Worm (Caenorhabditis elegans): ENCODE results near the gene T20F7.3.
"Not testable (repeated sequence)": the region's sequence is repeated elsewhere in the genome, so short reads cannot be mapped to it uniquely, and the experiment has no call there.

DNA sequence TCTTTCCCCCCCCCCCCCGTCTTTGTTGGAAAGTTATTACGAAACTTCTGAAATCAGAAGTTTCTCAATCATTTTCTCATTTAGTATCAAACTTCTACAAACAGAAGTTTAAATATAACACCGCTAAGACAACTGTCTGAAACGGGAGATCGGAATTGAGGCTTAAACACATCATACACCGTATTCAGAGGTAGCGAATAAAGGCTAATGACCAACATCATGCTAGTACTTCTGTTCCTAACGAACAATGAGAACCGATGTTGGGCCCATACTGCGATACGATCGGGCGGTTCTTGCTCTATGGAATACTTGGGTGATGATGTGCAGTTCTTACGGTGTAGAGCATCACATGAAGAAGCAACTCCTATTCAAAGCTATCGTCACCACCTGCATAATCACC, 23.2 kb downstream of the T20F7.3 start, which contains the start of gene Y13C8A.1:
- TF ChIP-seq unc-55 (GFP tag; optimal IDR thresholded peaks at IDR 0.05); pha-4 (tag; optimal IDR thresholded peaks at IDR 0.05); lim-6 (tag; optimal IDR thresholded peaks at IDR 0.05); ama-1 (optimal IDR thresholded peaks at IDR 0.05); nhr-11 (tag; optimal IDR thresholded peaks at IDR 0.05); npax-4 (tag; optimal IDR thresholded peaks at IDR 0.05); F13H6.1 (tag; optimal IDR thresholded peaks at IDR 0.05); ceh-9 (tag; optimal IDR thresholded peaks at IDR 0.05); eyg-1 (tag; optimal IDR thresholded peaks at IDR 0.05); ceh-48 (tag; optimal IDR thresholded peaks at IDR 0.05); nfya-1 (tag; optimal IDR thresholded peaks at IDR 0.05); pat-9 (tag; optimal IDR thresholded peaks at IDR 0.05); K09A11.1 (tag; optimal IDR thresholded peaks at IDR 0.05; ENCODE audit: insufficient read depth); pqm-1 (tag; optimal IDR thresholded peaks at IDR 0.05): not testable (repeated sequence)
